Worm (Caenorhabditis elegans) whole organism, late embryonic: ENCODE measurements around the gene rrp-8.

ENCODE experiments used
- C38D4.7 ChIP-seq: fragments of 200-800 bp; sonication (Bioruptor generic); optimal IDR thresholded peaks from 2 replicates; lab custom pipeline; 2018; ENCODE audit warnings: mild to moderate bottlenecking, missing genetic modification characterization, moderate library complexity, missing compliant biosample characterization
- F13H6.1 ChIP-seq: sonication (generic microtip); optimal IDR thresholded peaks from 2 replicates; lab custom pipeline; 2016; ENCODE audit warnings: missing genetic modification characterization, missing compliant biosample characterization
- K09A11.1 ChIP-seq: sonication (generic microtip); optimal IDR thresholded peaks from 2 replicates; lab custom pipeline; 2017; ENCODE audit warnings: antibody characterized with exemption, mild to moderate bottlenecking, missing genetic modification characterization, missing compliant biosample characterization; ENCODE audit not compliant: insufficient read depth
- T23F11.4 ChIP-seq: fragments of 200-800 bp; sonication (Bioruptor generic); optimal IDR thresholded peaks from 2 replicates; lab custom pipeline; 2018; ENCODE audit warnings: mild to moderate bottlenecking, missing genetic modification characterization, missing compliant biosample characterization
- ama-1 ChIP-seq: fragments of 150-350 bp; optimal IDR thresholded peaks from 2 replicates; lab custom pipeline; 2014
- ceh-2 ChIP-seq: sonication (generic microtip); optimal IDR thresholded peaks from 2 replicates; lab custom pipeline; 2016; ENCODE audit warnings: missing genotype, missing genetic modification characterization, missing compliant biosample characterization
- ceh-24 ChIP-seq: sonication (generic microtip); optimal IDR thresholded peaks from 2 replicates; lab custom pipeline; 2016; ENCODE audit warnings: mild to moderate bottlenecking, missing genetic modification characterization, missing compliant biosample characterization
- ceh-31 ChIP-seq: sonication (generic microtip); optimal IDR thresholded peaks from 2 replicates; lab custom pipeline; 2016; ENCODE audit warnings: missing genetic modification characterization, missing compliant biosample characterization
- ceh-34 ChIP-seq: sonication (generic microtip); optimal IDR thresholded peaks from 2 replicates; lab custom pipeline; 2016; ENCODE audit warnings: mild to moderate bottlenecking, missing genetic modification characterization, missing compliant biosample characterization
- ceh-45 ChIP-seq: fragments of 200-800 bp; sonication (Bioruptor generic); IDR thresholded peaks from 2 replicates; pipeline ENCODE4 v1.3.6; 2022; ENCODE audit warnings: missing genetic modification reagents, missing genetic modification characterization, missing compliant biosample characterization
- ceh-48 ChIP-seq: sonication (generic microtip); optimal IDR thresholded peaks from 2 replicates; lab custom pipeline; 2016; ENCODE audit warnings: missing genetic modification characterization, inconsistent platforms, missing compliant biosample characterization
- ceh-6 ChIP-seq: fragments of 200-800 bp; sonication (Bioruptor generic); optimal IDR thresholded peaks from 2 replicates; lab custom pipeline; 2018; ENCODE audit warnings: mild to moderate bottlenecking, missing genetic modification characterization, missing compliant biosample characterization
- ceh-9 ChIP-seq: sonication (generic microtip); optimal IDR thresholded peaks from 2 replicates; lab custom pipeline; 2016; ENCODE audit warnings: mild to moderate bottlenecking, missing genetic modification characterization, inconsistent platforms, missing compliant biosample characterization
- che-1 ChIP-seq: sonication (generic microtip); optimal IDR thresholded peaks from 2 replicates; lab custom pipeline; 2016; ENCODE audit warnings: mild to moderate bottlenecking, missing genetic modification characterization, missing compliant biosample characterization
- dmd-4 ChIP-seq: sonication (generic microtip); optimal IDR thresholded peaks from 2 replicates; lab custom pipeline; 2016; ENCODE audit warnings: borderline replicate concordance, missing genetic modification characterization, missing compliant biosample characterization
- dve-1 ChIP-seq: sonication (generic microtip); optimal IDR thresholded peaks from 2 replicates; lab custom pipeline; 2017; ENCODE audit warnings: antibody characterized with exemption, mild to moderate bottlenecking, missing genetic modification characterization, missing compliant biosample characterization
- elt-4 ChIP-seq: sonication (generic microtip); optimal IDR thresholded peaks from 2 replicates; lab custom pipeline; 2016; ENCODE audit warnings: missing genetic modification characterization, missing compliant biosample characterization
- ets-4 ChIP-seq: sonication (generic microtip); optimal IDR thresholded peaks from 2 replicates; lab custom pipeline; 2016; ENCODE audit warnings: missing genetic modification characterization, missing compliant biosample characterization
- eyg-1 ChIP-seq: sonication (generic microtip); optimal IDR thresholded peaks from 2 replicates; lab custom pipeline; 2016; ENCODE audit warnings: missing genotype, missing genetic modification characterization, missing compliant biosample characterization
- fax-1 ChIP-seq: sonication (generic microtip); optimal IDR thresholded peaks from 2 replicates; lab custom pipeline; 2016; ENCODE audit warnings: missing genotype, missing genetic modification characterization, missing compliant biosample characterization
- fkh-10 ChIP-seq: fragments of 150-350 bp; optimal IDR thresholded peaks from 2 replicates; lab custom pipeline; 2014; ENCODE audit warnings: missing biosample characterization, missing genetic modification reagents, missing genetic modification characterization
- hlh-15 ChIP-seq: sonication (generic microtip); optimal IDR thresholded peaks from 2 replicates; lab custom pipeline; 2016; ENCODE audit warnings: missing genetic modification characterization, missing compliant biosample characterization
- hlh-30 ChIP-seq: sonication (generic microtip); optimal IDR thresholded peaks from 2 replicates; lab custom pipeline; 2017; ENCODE audit warnings: antibody characterized with exemption, missing genetic modification characterization, missing compliant biosample characterization; ENCODE audit not compliant: insufficient read depth
- hlh-6 ChIP-seq: sonication (generic microtip); optimal IDR thresholded peaks from 2 replicates; lab custom pipeline; 2016; ENCODE audit warnings: missing genotype, missing genetic modification characterization, missing compliant biosample characterization
- hlh-8 ChIP-seq: sonication (generic microtip); optimal IDR thresholded peaks from 2 replicates; lab custom pipeline; 2016; ENCODE audit warnings: missing genotype, missing genetic modification characterization, missing compliant biosample characterization
- lim-6 ChIP-seq: sonication (generic microtip); optimal IDR thresholded peaks from 2 replicates; lab custom pipeline; 2016; ENCODE audit warnings: missing genetic modification characterization, missing compliant biosample characterization
- madf-2 ChIP-seq: sonication (generic microtip); optimal IDR thresholded peaks from 2 replicates; lab custom pipeline; 2017; ENCODE audit warnings: missing genetic modification characterization, missing compliant biosample characterization
- mec-3 ChIP-seq: sonication (generic microtip); optimal IDR thresholded peaks from 2 replicates; lab custom pipeline; 2016; ENCODE audit warnings: borderline replicate concordance, missing genetic modification characterization, missing compliant biosample characterization
- nfya-1 ChIP-seq: sonication (generic microtip); optimal IDR thresholded peaks from 2 replicates; lab custom pipeline; 2017; ENCODE audit warnings: missing genetic modification characterization, mild to moderate bottlenecking, missing compliant biosample characterization, antibody characterized with exemption, moderate library complexity
- nhr-11 ChIP-seq: fragments of 150-350 bp; optimal IDR thresholded peaks from 2 replicates; lab custom pipeline; 2014; ENCODE audit warnings: missing biosample characterization, missing genetic modification characterization
- nhr-232 ChIP-seq: sonication (generic microtip); optimal IDR thresholded peaks from 2 replicates; lab custom pipeline; 2016; ENCODE audit warnings: missing genetic modification characterization, missing compliant biosample characterization
- npax-4 ChIP-seq: sonication (generic microtip); optimal IDR thresholded peaks from 2 replicates; lab custom pipeline; 2016; ENCODE audit warnings: missing genetic modification characterization, missing compliant biosample characterization
- odd-2 ChIP-seq: sonication (generic microtip); optimal IDR thresholded peaks from 2 replicates; lab custom pipeline; 2017; ENCODE audit warnings: antibody characterized with exemption, mild to moderate bottlenecking, missing genetic modification characterization, missing compliant biosample characterization
- pag-3 ChIP-seq: sonication (generic microtip); optimal IDR thresholded peaks from 2 replicates; lab custom pipeline; 2016; ENCODE audit warnings: missing compliant biosample characterization, missing genetic modification characterization, borderline replicate concordance
- pha-2 ChIP-seq: sonication (generic microtip); optimal IDR thresholded peaks from 2 replicates; lab custom pipeline; 2017; ENCODE audit warnings: mild to moderate bottlenecking, missing genetic modification characterization, missing compliant biosample characterization
- pha-4 ChIP-seq: fragments of 150-350 bp; optimal IDR thresholded peaks from 2 replicates; lab custom pipeline; 2018; ENCODE audit warnings: missing biosample characterization, missing genetic modification reagents, missing genetic modification characterization
- pqm-1 ChIP-seq: sonication (generic microtip); optimal IDR thresholded peaks from 2 replicates; lab custom pipeline; 2016; ENCODE audit warnings: missing genetic modification characterization, missing compliant biosample characterization
- pros-1 ChIP-seq: fragments of 150-350 bp; optimal IDR thresholded peaks from 2 replicates; lab custom pipeline; 2014; ENCODE audit warnings: missing biosample characterization, missing genetic modification reagents, missing genetic modification characterization
- rnt-1 ChIP-seq: sonication (generic microtip); optimal IDR thresholded peaks from 2 replicates; lab custom pipeline; 2016; ENCODE audit warnings: missing genetic modification characterization, missing compliant biosample characterization
- sdc-2 ChIP-seq: sonication (generic microtip); optimal IDR thresholded peaks from 2 replicates; lab custom pipeline; 2016; ENCODE audit warnings: missing genotype, missing genetic modification characterization, missing compliant biosample characterization
- sox-2 ChIP-seq: fragments of 200-800 bp; sonication (Bioruptor generic); IDR thresholded peaks from 2 replicates; pipeline ENCODE4 v1.3.6; 2022; ENCODE audit warnings: missing genetic modification reagents, missing genetic modification characterization, missing compliant biosample characterization
- sox-4 ChIP-seq: sonication (generic microtip); optimal IDR thresholded peaks from 2 replicates; lab custom pipeline; 2017; ENCODE audit warnings: mild to moderate bottlenecking, missing genetic modification characterization, inconsistent platforms, missing compliant biosample characterization
- syd-9 ChIP-seq: sonication (generic microtip); optimal IDR thresholded peaks from 2 replicates; lab custom pipeline; 2016; ENCODE audit warnings: mild to moderate bottlenecking, missing genetic modification characterization, moderate library complexity, missing compliant biosample characterization
- tbx-2 ChIP-seq: sonication (generic microtip); optimal IDR thresholded peaks from 2 replicates; lab custom pipeline; 2016; ENCODE audit warnings: missing genetic modification characterization, missing compliant biosample characterization
- tbx-7 ChIP-seq: sonication (generic microtip); optimal IDR thresholded peaks from 2 replicates; lab custom pipeline; 2016; ENCODE audit warnings: missing genotype, missing genetic modification characterization, missing compliant biosample characterization
- unc-3 ChIP-seq, 2 experiments: fragments of 200-800 bp in 1 of 2; sonication (Bioruptor generic) in 1 of 2; sonication (generic microtip) in 1 of 2; conservative IDR thresholded peaks in 1 of 2; optimal IDR thresholded peaks in 1 of 2; 2 replicates each; pipeline versions ENCODE4 v1.3.6 to Lab custom; 2016 to 2022; ENCODE audit warnings: missing compliant biosample characterization in 2 of 2, missing genetic modification characterization in 2 of 2, missing genetic modification reagents in 1 of 2
- unc-42 ChIP-seq: sonication (generic microtip); optimal IDR thresholded peaks from 2 replicates; lab custom pipeline; 2016; ENCODE audit warnings: missing genotype, missing genetic modification characterization, missing compliant biosample characterization
- unc-55 ChIP-seq: sonication (generic microtip); optimal IDR thresholded peaks from 2 replicates; lab custom pipeline; 2017; ENCODE audit warnings: missing biosample characterization, missing genetic modification reagents, missing genetic modification characterization
- unc-86 ChIP-seq: sonication (generic microtip); optimal IDR thresholded peaks from 2 replicates; lab custom pipeline; 2016; ENCODE audit warnings: missing genetic modification characterization, missing compliant biosample characterization
- ztf-16 ChIP-seq: sonication (generic microtip); optimal IDR thresholded peaks from 2 replicates; lab custom pipeline; 2017; ENCODE audit warnings: missing genetic modification characterization, missing compliant biosample characterization

The rrp-8 gene

ce11 chrIV:388073-388472 is 8.3 kb upstream of the rrp-8 start, which contains the start of gene ssna-1:
TSS of gene ssna-1 (plus strand) at chrIV:388084.
- TF ChIP-seq dve-1 (tag; lab: Kevin White, UChicago) (no peak), tbx-7 (tag; lab: Kevin White, UChicago) (no peak), nfya-1 (tag; lab: Kevin White, UChicago) (no peak), K09A11.1 (no peak), madf-2 (tag; lab: Kevin White, UChicago) (no peak), eyg-1 (tag; lab: Kevin White, UChicago) (no peak), mec-3 (tag; lab: Kevin White, UChicago) (no peak), ceh-2 (no peak), ceh-9 (tag; lab: Kevin White, UChicago) (no peak), pros-1 (no peak), odd-2 (no peak), pqm-1 (tag; lab: Kevin White, UChicago) (no peak), sox-2 (GFP tag; lab: Robert Waterston, UW) (no peak), fkh-10 (GFP tag; lab: Kevin White, UChicago) (no peak)

- TF ChIP-seq npax-4 (tag; lab: Kevin White, UChicago): peak; percentile 96
- peak; percentile 91 for TF ChIP-seq ceh-6 (GFP tag; lab: Kevin White, UChicago)
- TF ChIP-seq sdc-2: peak; percentile 84
- TF ChIP-seq lim-6 (tag; lab: Kevin White, UChicago): peak; percentile 99
- peak; percentile 95 for TF ChIP-seq ceh-24 (tag; lab: Kevin White, UChicago)
- TF ChIP-seq hlh-30 (tag; lab: Kevin White, UChicago): peak; percentile 39
- TF ChIP-seq nhr-232 (tag; lab: Kevin White, UChicago): peak; percentile 83
- peak; percentile 2 for TF ChIP-seq nhr-11 (tag; lab: Kevin White, UChicago)
- TF ChIP-seq ceh-34 (tag; lab: Kevin White, UChicago): peak; percentile 99
- peak; percentile 95 for TF ChIP-seq C38D4.7 (GFP tag; lab: Kevin White, UChicago)
- peak; percentile 98 for TF ChIP-seq ets-4
- TF ChIP-seq hlh-15: peak; percentile 99
- peak; percentile 100 for TF ChIP-seq ceh-31
- TF ChIP-seq pqm-1 (tag; lab: Kevin White, UChicago): peak; percentile 97
- peak; percentile 92 for TF ChIP-seq hlh-6 (tag; lab: Kevin White, UChicago)
- peak; percentile 95 for TF ChIP-seq T23F11.4 (GFP tag; lab: Kevin White, UChicago)
- peak; percentile 98 for TF ChIP-seq F13H6.1 (tag; lab: Kevin White, UChicago)
- peak; percentile 94 for TF ChIP-seq sox-2 (GFP tag; lab: Robert Waterston, UW)
- peak; percentile 99 for TF ChIP-seq ceh-2
- TF ChIP-seq fax-1 (tag; lab: Kevin White, UChicago): peak; percentile 99
- TF ChIP-seq sox-4: peak; percentile 98
- peak; percentile 99 for TF ChIP-seq ceh-48 (tag; lab: Kevin White, UChicago)
- no peak for TF ChIP-seq ama-1
- TF ChIP-seq pag-3 (tag; lab: Kevin White, UChicago): peak; percentile 95
- TF ChIP-seq ceh-45 (GFP tag; lab: Robert Waterston, UW): peak; percentile 98
- peak; percentile 93 for TF ChIP-seq unc-3 (GFP tag; conservative IDR thresholded peaks at IDR 0.05; lab: Robert Waterston, UW)
- peak; percentile 97 for TF ChIP-seq unc-3 (tag; optimal IDR thresholded peaks at IDR 0.05; lab: Kevin White, UChicago)
- peak; percentile 99 for TF ChIP-seq unc-86 (tag; lab: Kevin White, UChicago)
- peak; percentile 68 for TF ChIP-seq ceh-9 (tag; lab: Kevin White, UChicago)
- TF ChIP-seq mec-3 (tag; lab: Kevin White, UChicago): peak; percentile 93
- peak; percentile 98 for TF ChIP-seq dmd-4 (tag; lab: Kevin White, UChicago)
- TF ChIP-seq rnt-1: peak; percentile 99
- peak; percentile 93 for TF ChIP-seq unc-42 (tag; lab: Kevin White, UChicago)
- peak; percentile 92 for TF ChIP-seq che-1 (tag; lab: Kevin White, UChicago)
- peak; percentile 99 for TF ChIP-seq hlh-8 (tag; lab: Kevin White, UChicago)
- peak; percentile 100 for TF ChIP-seq tbx-2 (tag; lab: Kevin White, UChicago)
- TF ChIP-seq syd-9 (tag; lab: Kevin White, UChicago): peak; percentile 93
- peak; percentile 60 for TF ChIP-seq elt-4 (tag; lab: Kevin White, UChicago)
- peak; percentile 99 for TF ChIP-seq ztf-16 (tag; lab: Kevin White, UChicago)
- TF ChIP-seq unc-55 (GFP tag; lab: Kevin White, UChicago): no peak
- TF ChIP-seq pros-1: no peak
- peak; percentile 96 for TF ChIP-seq pha-2 (tag; lab: Kevin White, UChicago)
- TF ChIP-seq pha-4 (tag; lab: Kevin White, UChicago): no peak
Observed at ce11 chrIV:390279-390678, 6.1 kb upstream of the rrp-8 start, which contains the start of the genes ears-2 and uncp-18. TSS of gene ears-2 (minus strand) at chrIV:390468. TSS of gene uncp-18 (plus strand) at chrIV:390560.
